Worm (Caenorhabditis elegans) whole organism, L4 larva: ENCODE results near the gene T21E8.6.
A peak's percentile ranks its signal among the peaks of the same experiment; 100 is the strongest.

Source experiments
- F26F4.8 ChIP-seq: fragments of 200-800 bp; sonication (Bioruptor generic); conservative IDR thresholded peaks from 2 replicates; pipeline ENCODE4 v1.3.6; 2022; ENCODE audit warnings: missing genetic modification characterization, missing compliant biosample characterization
- F37D6.2 ChIP-seq: sonication (generic microtip); optimal IDR thresholded peaks from 2 replicates; lab custom pipeline; 2016; ENCODE audit warnings: mild to moderate bottlenecking, missing genetic modification characterization, missing compliant biosample characterization
- T26A8.4 ChIP-seq: fragments of 200-800 bp; sonication (Bioruptor generic); IDR thresholded peaks from 2 replicates; pipeline ENCODE4 v1.3.6; 2022; ENCODE audit warnings: missing genetic modification characterization, missing compliant biosample characterization
- ZK546.5 ChIP-seq, 2 experiments: sonication (generic microtip); optimal IDR thresholded peaks; 2 replicates each; lab custom pipeline; 2017; ENCODE audit warnings: missing biosample characterization in 2 of 2, missing genetic modification characterization in 2 of 2
- ceh-62 ChIP-seq: sonication (generic microtip); optimal IDR thresholded peaks from 2 replicates; lab custom pipeline; 2017; ENCODE audit warnings: missing biosample characterization, missing genetic modification characterization
- ceh-82 ChIP-seq: sonication (generic microtip); optimal IDR thresholded peaks from 2 replicates; lab custom pipeline; 2017; ENCODE audit warnings: missing biosample characterization, missing genetic modification characterization
- ces-1 ChIP-seq: fragments of 150-350 bp; sonication (generic microtip); optimal IDR thresholded peaks from 4 replicates; lab custom pipeline; 2014; ENCODE audit warnings: missing biosample characterization, missing genetic modification reagents, missing genetic modification characterization
- daf-16 ChIP-seq, 3 experiments: sonication (generic microtip); optimal IDR thresholded peaks; 2 replicates each; lab custom pipeline; 2016 to 2017; ENCODE audit warnings: missing genetic modification characterization in 3 of 3, missing genetic modification reagents in 3 of 3, mild to moderate bottlenecking in 2 of 3, missing compliant biosample characterization in 2 of 3, missing biosample characterization in 1 of 3, moderate library complexity in 1 of 3
- dmd-9 ChIP-seq: fragments of 200-800 bp; sonication (Bioruptor generic); IDR thresholded peaks from 2 replicates; pipeline ENCODE4 v1.3.6; 2022; ENCODE audit warnings: missing genetic modification reagents, missing genetic modification characterization, missing compliant biosample characterization
- dpl-1 ChIP-seq: fragments of 150-350 bp; optimal IDR thresholded peaks from 2 replicates; lab custom pipeline; 2014; ENCODE audit warnings: missing biosample characterization, missing genetic modification reagents, missing genetic modification characterization
- duxl-1 ChIP-seq: sonication (generic microtip); optimal IDR thresholded peaks from 2 replicates; lab custom pipeline; 2016; ENCODE audit warnings: mild to moderate bottlenecking, missing genetic modification characterization, moderate library complexity, missing compliant biosample characterization; ENCODE audit not compliant: poor library complexity
- dve-1 ChIP-seq: sonication (generic microtip); optimal IDR thresholded peaks from 2 replicates; lab custom pipeline; 2017; ENCODE audit warnings: antibody characterized with exemption, mild to moderate bottlenecking, missing genetic modification characterization, missing compliant biosample characterization; ENCODE audit not compliant: insufficient read depth
- fos-1 ChIP-seq: fragments of 150-350 bp; optimal IDR thresholded peaks from 2 replicates; lab custom pipeline; 2014; ENCODE audit warnings: missing biosample characterization, missing genetic modification characterization
- hlh-11 ChIP-seq: fragments of 200-800 bp; sonication (Bioruptor generic); optimal IDR thresholded peaks from 2 replicates; lab custom pipeline; 2018; ENCODE audit warnings: mild to moderate bottlenecking, missing genetic modification characterization, missing compliant biosample characterization
- hlh-30 ChIP-seq: sonication (generic microtip); optimal IDR thresholded peaks from 2 replicates; lab custom pipeline; 2017; ENCODE audit warnings: antibody characterized with exemption, mild to moderate bottlenecking, missing genetic modification characterization, missing compliant biosample characterization; ENCODE audit not compliant: insufficient read depth
- mep-1 ChIP-seq: fragments of 150-350 bp; sonication (generic microtip); optimal IDR thresholded peaks from 3 replicates; lab custom pipeline; 2014; ENCODE audit warnings: missing biosample characterization, missing genetic modification characterization
- mxl-2 ChIP-seq: fragments of 200-800 bp; sonication (Bioruptor generic); conservative IDR thresholded peaks from 2 replicates; pipeline ENCODE4 v1.3.6; 2022; ENCODE audit warnings: missing genetic modification reagents, missing genetic modification characterization, missing compliant biosample characterization
- nhr-28 ChIP-seq: fragments of 150-350 bp; optimal IDR thresholded peaks from 2 replicates; lab custom pipeline; 2014; ENCODE audit warnings: missing biosample characterization, missing genetic modification characterization
- nhr-48 ChIP-seq: sonication (generic microtip); optimal IDR thresholded peaks from 2 replicates; lab custom pipeline; 2016; ENCODE audit warnings: mild to moderate bottlenecking, missing genetic modification characterization, missing compliant biosample characterization
- nhr-76 ChIP-seq: fragments of 150-350 bp; optimal IDR thresholded peaks from 2 replicates; lab custom pipeline; 2014; ENCODE audit warnings: missing biosample characterization, missing genetic modification characterization
- php-3 ChIP-seq: fragments of 200-800 bp; sonication (Bioruptor generic); IDR thresholded peaks from 2 replicates; pipeline ENCODE4 v1.3.6; 2022; ENCODE audit warnings: missing genetic modification reagents, missing genetic modification characterization, missing compliant biosample characterization
- pqm-1 ChIP-seq: sonication (generic microtip); optimal IDR thresholded peaks from 2 replicates; lab custom pipeline; 2017; ENCODE audit warnings: missing biosample characterization, missing genetic modification characterization
- rbr-2 ChIP-seq: sonication (generic microtip); optimal IDR thresholded peaks from 2 replicates; lab custom pipeline; 2016; ENCODE audit warnings: missing genotype, missing genetic modification characterization, missing compliant biosample characterization
- saeg-2 ChIP-seq: fragments of 200-800 bp; sonication (Bioruptor generic); IDR thresholded peaks from 2 replicates; pipeline ENCODE4 v1.3.6; 2022; ENCODE audit warnings: missing genetic modification reagents, missing genetic modification characterization, missing compliant biosample characterization
- set-16 ChIP-seq: fragments of 200-800 bp; sonication (Bioruptor generic); IDR thresholded peaks from 2 replicates; pipeline ENCODE4 v1.3.6; 2022; ENCODE audit warnings: missing genetic modification reagents, missing genetic modification characterization, missing compliant biosample characterization
- snpc-4 ChIP-seq: fragments of 150-350 bp; optimal IDR thresholded peaks from 2 replicates; lab custom pipeline; 2014; ENCODE audit warnings: missing biosample characterization, missing genetic modification characterization
- spr-3 ChIP-seq: fragments of 200-800 bp; sonication (Bioruptor generic); optimal IDR thresholded peaks from 2 replicates; lab custom pipeline; 2018; ENCODE audit warnings: mild to moderate bottlenecking, missing genetic modification characterization, missing compliant biosample characterization
- unc-62 ChIP-seq, 3 experiments: fragments of 150-350 bp in 1 of 3; sonication (generic microtip); optimal IDR thresholded peaks in 2 of 3; peaks in 1 of 3; 1 replicate in 1 of 3; 2 replicates in 2 of 3; lab custom pipeline; 2014 to 2017; ENCODE audit warnings: missing biosample characterization in 3 of 3, missing genetic modification characterization in 3 of 3, missing genetic modification reagents in 3 of 3, missing genotype in 1 of 3
- vab-7 ChIP-seq: fragments of 200-800 bp; sonication (Bioruptor generic); IDR thresholded peaks from 2 replicates; pipeline ENCODE4 v1.3.6; 2022; ENCODE audit warnings: missing genetic modification reagents, missing genetic modification characterization, missing compliant biosample characterization
- ztf-7 ChIP-seq: fragments of 150-350 bp; optimal IDR thresholded peaks from 2 replicates; lab custom pipeline; 2014; ENCODE audit warnings: missing biosample characterization, missing genetic modification characterization

The T21E8.6 gene

ce11 chrX:10914421-10915277 is 32.6 kb downstream of the T21E8.6 start:
- TF ChIP-seq pqm-1, result peak; percentile 49
- no peak for TF ChIP-seq ztf-7 (tag; lab: Kevin White, UChicago)
- peak; percentile 23 for TF ChIP-seq nhr-48
- peak; percentile 57 for TF ChIP-seq hlh-11
- 0 out of 2 replicates have a peak, but pooled peaks have one; percentile 18 for TF ChIP-seq php-3
- no peak for TF ChIP-seq daf-16 (GFP tag; optimal IDR thresholded peaks at IDR 0.05; lab: Kevin White, UChicago)
- TF ChIP-seq daf-16 (tag; optimal IDR thresholded peaks at IDR 0.05; lab: Kevin White, UChicago), result peak; percentile 80
- TF ChIP-seq ceh-62 (tag; lab: Kevin White, UChicago), result no peak
- TF ChIP-seq dve-1 (tag; lab: Kevin White, UChicago), result peak; percentile 30
- no peak for TF ChIP-seq spr-3 (GFP tag; lab: Kevin White, UChicago)
- TF ChIP-seq hlh-30 (tag; lab: Kevin White, UChicago), result peak; percentile 50
- TF ChIP-seq vab-7 (GFP tag; lab: Robert Waterston, UW), result no peak
- TF ChIP-seq unc-62 (GFP tag; optimal IDR thresholded peaks at IDR 0.05 in 1 of 2; lab: Kevin White, UChicago), result peak in 1 of 2 experiments; percentile 93
- TF ChIP-seq unc-62 (tag; optimal IDR thresholded peaks at IDR 0.05; lab: Kevin White, UChicago), result no peak

- TF ChIP-seq dmd-9 (no peak), ZK546.5 (tag; optimal IDR thresholded peaks at IDR 0.05; lab: Kevin White, UChicago) (no peak), nhr-28 (tag; lab: Kevin White, UChicago) (peak; percentile 45), ces-1 (no peak), dve-1 (tag; lab: Kevin White, UChicago) (peak; percentile 72), mxl-2 (GFP tag; lab: Robert Waterston, UW) (no peak), snpc-4 (tag; lab: Kevin White, UChicago) (no peak), set-16 (GFP tag; lab: Robert Waterston, UW) (no peak), daf-16 (GFP tag; optimal IDR thresholded peaks at IDR 0.05; lab: Kevin White, UChicago) (no peak), daf-16 (tag; optimal IDR thresholded peaks at IDR 0.05; lab: Kevin White, UChicago) (peak; percentile 95), hlh-11 (peak; percentile 29), duxl-1 (tag; lab: Kevin White, UChicago) (no peak), unc-62 (GFP tag; optimal IDR thresholded peaks at IDR 0.05 in 1 of 2; lab: Kevin White, UChicago) (no peak), unc-62 (tag; optimal IDR thresholded peaks at IDR 0.05; lab: Kevin White, UChicago) (no peak), dpl-1 (GFP tag; lab: Kevin White, UChicago) (no peak)
Observed at ce11 chrX:10916194-10916593, 34.1 kb downstream of the T21E8.6 start.

ce11 chrX:10919613-10920012 is 37.5 kb downstream of the T21E8.6 start, which contains the start of gene nstp-9:
TSS of gene nstp-9 (minus strand) at chrX:10919713.
- no peak for TF ChIP-seq ceh-82 (tag; lab: Kevin White, UChicago)
- no peak for TF ChIP-seq rbr-2 (tag; lab: Kevin White, UChicago)
- no peak for TF ChIP-seq hlh-11

ce11 chrX:10924031-10924430 is 41.9 kb downstream of the T21E8.6 start:
- TF ChIP-seq php-3 (no peak), unc-62 (GFP tag; optimal IDR thresholded peaks at IDR 0.05 in 1 of 2; lab: Kevin White, UChicago) (peak in 1 of 2 experiments; percentile 95), unc-62 (tag; optimal IDR thresholded peaks at IDR 0.05; lab: Kevin White, UChicago) (no peak)

ce11 chrX:10927136-10927535 is 45.1 kb downstream of the T21E8.6 start:
- TF ChIP-seq mep-1 (tag; lab: Kevin White, UChicago) (no peak), F37D6.2 (tag; lab: Kevin White, UChicago) (no peak), F26F4.8 (GFP tag; lab: Robert Waterston, UW) (no peak), saeg-2 (GFP tag; lab: Robert Waterston, UW) (no peak), T26A8.4 (GFP tag; lab: Robert Waterston, UW) (no peak), fos-1 (tag; lab: Kevin White, UChicago) (no peak), snpc-4 (tag; lab: Kevin White, UChicago) (no peak), nhr-76 (tag; lab: Kevin White, UChicago) (no peak)
